Fruit fly (Drosophila melanogaster) whole organism, embryonic: ENCODE results near the gene CG15429.

Experiments
- Bgb ChIP-seq: fragments of 200-800 bp; sonication (Bioruptor generic); IDR thresholded peaks from 2 replicates; pipeline ENCODE4 v1.3.6; 2022; ENCODE audit warnings: missing biosample characterization, missing genetic modification characterization; ENCODE audit not compliant: partially characterized antibody
- CG10321 ChIP-seq: fragments of 200-800 bp; sonication (Bioruptor generic); IDR thresholded peaks from 2 replicates; pipeline ENCODE4 v1.3.6; 2022; ENCODE audit warnings: missing biosample characterization, missing genetic modification characterization
- CG10543 ChIP-seq: fragments of 200-800 bp; sonication (Bioruptor generic); optimal IDR thresholded peaks from 3 replicates; lab custom pipeline; 2017; ENCODE audit warnings: missing biosample characterization, mild to moderate bottlenecking, missing genetic modification characterization, moderate library complexity
- CG11398 ChIP-seq: fragments of 200-800 bp; sonication (Bioruptor generic); optimal IDR thresholded peaks from 2 replicates; lab custom pipeline; 2016; ENCODE audit warnings: missing biosample characterization, missing genetic modification characterization
- CG11504 ChIP-seq: fragments of 200-800 bp; sonication (Bioruptor generic); optimal IDR thresholded peaks from 3 replicates; lab custom pipeline; 2019; ENCODE audit warnings: missing biosample characterization, mild to moderate bottlenecking, missing genetic modification characterization, moderate library complexity
- CG11560 ChIP-seq: fragments of 200-800 bp; sonication (Bioruptor generic); IDR thresholded peaks from 3 replicates; pipeline ENCODE4 v1.3.6; 2022; ENCODE audit warnings: missing biosample characterization, missing genetic modification characterization
- CG12769 ChIP-seq: fragments of 200-800 bp; sonication (Bioruptor generic); optimal IDR thresholded peaks from 2 replicates; lab custom pipeline; 2019; ENCODE audit warnings: missing biosample characterization, mild to moderate bottlenecking, missing genetic modification characterization, moderate library complexity
- CG14965 ChIP-seq: fragments of 200-800 bp; sonication (Bioruptor generic); optimal IDR thresholded peaks from 2 replicates; lab custom pipeline; 2016; ENCODE audit warnings: missing biosample characterization, missing genetic modification characterization, borderline replicate concordance
- CG16779 ChIP-seq: fragments of 200-800 bp; sonication (Bioruptor generic); IDR thresholded peaks from 2 replicates; pipeline ENCODE4 v1.3.6; 2022; ENCODE audit warnings: missing biosample characterization, missing genetic modification characterization
- CG18262 ChIP-seq: fragments of 200-800 bp; optimal IDR thresholded peaks from 3 replicates; lab custom pipeline; 2019; ENCODE audit warnings: missing biosample characterization, mild to moderate bottlenecking, missing genetic modification characterization, moderate library complexity
- CG1832 ChIP-seq: fragments of 200-800 bp; sonication (Bioruptor generic); optimal IDR thresholded peaks from 2 replicates; lab custom pipeline; 2017; ENCODE audit warnings: missing biosample characterization, mild to moderate bottlenecking, missing genetic modification characterization, inconsistent platforms
- CG2199 ChIP-seq: fragments of 200-800 bp; sonication (Bioruptor generic); IDR thresholded peaks from 3 replicates; pipeline ENCODE4 v1.3.6; 2022; ENCODE audit warnings: missing biosample characterization, missing genetic modification characterization
- CG3163 ChIP-seq: fragments of 200-800 bp; sonication (Bioruptor generic); optimal IDR thresholded peaks from 3 replicates; lab custom pipeline; 2016; ENCODE audit warnings: missing biosample characterization, missing genetic modification characterization
- CG32532 ChIP-seq: fragments of 200-800 bp; sonication (Bioruptor generic); IDR thresholded peaks from 2 replicates; pipeline ENCODE4 v1.3.6; 2022; ENCODE audit warnings: missing biosample characterization, missing genetic modification characterization
- CG3407 ChIP-seq: fragments of 200-800 bp; sonication (Bioruptor generic); optimal IDR thresholded peaks from 2 replicates; lab custom pipeline; 2018; ENCODE audit warnings: missing biosample characterization, mild to moderate bottlenecking, missing genetic modification characterization
- CG4328 ChIP-seq: fragments of 200-800 bp; sonication (Bioruptor generic); optimal IDR thresholded peaks from 3 replicates; lab custom pipeline; 2017; ENCODE audit warnings: missing biosample characterization, missing genetic modification reagents, missing genetic modification characterization
- CG4424 ChIP-seq: fragments of 200-800 bp; sonication (Bioruptor generic); optimal IDR thresholded peaks from 3 replicates; lab custom pipeline; 2016; ENCODE audit warnings: missing biosample characterization, missing genetic modification characterization
- CG4854 ChIP-seq: fragments of 200-800 bp; sonication (Bioruptor generic); optimal IDR thresholded peaks from 2 replicates; lab custom pipeline; 2016; ENCODE audit warnings: missing biosample characterization, missing genetic modification characterization, inconsistent platforms
- CG5180 ChIP-seq: fragments of 200-800 bp; sonication (Bioruptor generic); optimal IDR thresholded peaks from 3 replicates; lab custom pipeline; 2017; ENCODE audit warnings: missing biosample characterization, missing genetic modification characterization, mild to moderate bottlenecking, moderate library complexity, missing genetic modification reagents
- CG6683 ChIP-seq: fragments of 200-800 bp; sonication (Bioruptor generic); optimal IDR thresholded peaks from 2 replicates; lab custom pipeline; 2017; ENCODE audit warnings: missing biosample characterization, mild to moderate bottlenecking, missing genetic modification characterization, missing genetic modification reagents
- CG7372 ChIP-seq: fragments of 200-800 bp; sonication (Bioruptor generic); IDR thresholded peaks from 2 replicates; pipeline ENCODE4 v1.3.6; 2022; ENCODE audit warnings: missing biosample characterization, missing genetic modification characterization
- CG7963 ChIP-seq: fragments of 200-800 bp; sonication (Bioruptor generic); IDR thresholded peaks from 3 replicates; pipeline ENCODE4 v1.3.6; 2022; ENCODE audit warnings: missing biosample characterization, missing genetic modification characterization; ENCODE audit not compliant: partially characterized antibody
- CG8478 ChIP-seq: fragments of >200 bp; optimal IDR thresholded peaks from 2 replicates; lab custom pipeline; 2018
- CG9932 ChIP-seq: fragments of 200-800 bp; sonication (Bioruptor generic); IDR thresholded peaks from 2 replicates; pipeline ENCODE4 v1.3.6; 2022; ENCODE audit warnings: missing biosample characterization, missing genetic modification characterization
- Dek ChIP-seq: fragments of 200-800 bp; sonication (Bioruptor generic); optimal IDR thresholded peaks from 3 replicates; lab custom pipeline; 2019; ENCODE audit warnings: missing biosample characterization, mild to moderate bottlenecking, missing genetic modification characterization, moderate library complexity
- Eip74EF ChIP-seq, 2 experiments: fragments of 200-800 bp in 1 of 2; fragments of >200 bp in 1 of 2; sonication (Bioruptor generic) in 1 of 2; optimal IDR thresholded peaks; 2 replicates each; lab custom pipeline; 2017 to 2019; ENCODE audit warnings: missing biosample characterization in 2 of 2, missing genetic modification characterization in 2 of 2, mild to moderate bottlenecking in 1 of 2, moderate library complexity in 1 of 2
- Ets65A ChIP-seq: fragments of 200-800 bp; sonication (Bioruptor generic); peaks from one replicate; lab custom pipeline; 2016; ENCODE audit warnings: missing biosample characterization, missing genetic modification characterization
- Ets97D ChIP-seq: fragments of 200-800 bp; sonication (Bioruptor generic); optimal IDR thresholded peaks from 3 replicates; lab custom pipeline; 2016; ENCODE audit warnings: missing biosample characterization, missing genetic modification characterization
- Fer3 ChIP-seq: fragments of 200-800 bp; sonication (Bioruptor generic); optimal IDR thresholded peaks from 2 replicates; lab custom pipeline; 2018; ENCODE audit warnings: missing biosample characterization, mild to moderate bottlenecking, missing genetic modification characterization, moderate library complexity
- H2.0 ChIP-seq: fragments of 200-800 bp; sonication (Bioruptor generic); IDR thresholded peaks from 2 replicates; pipeline ENCODE4 v1.3.6; 2022; ENCODE audit warnings: missing biosample characterization, missing genetic modification characterization
- Hr78 ChIP-seq, 2 experiments: fragments of 200-800 bp in 1 of 2; fragments of >200 bp in 1 of 2; sonication (Bioruptor generic) in 1 of 2; optimal IDR thresholded peaks; 2 replicates each; lab custom pipeline; 2017 to 2019; ENCODE audit warnings: missing biosample characterization in 2 of 2, missing genetic modification characterization in 2 of 2, mild to moderate bottlenecking in 1 of 2, moderate library complexity in 1 of 2
- Nf-YC ChIP-seq: fragments of 200-800 bp; optimal IDR thresholded peaks from 3 replicates; lab custom pipeline; 2019; ENCODE audit warnings: missing biosample characterization, mild to moderate bottlenecking, missing genetic modification characterization, moderate library complexity
- Pdp1 ChIP-seq, 2 experiments: fragments of 200-800 bp; sonication (Bioruptor generic); optimal IDR thresholded peaks; 3 replicates each; lab custom pipeline; 2016; ENCODE audit warnings: missing biosample characterization in 2 of 2, missing genetic modification characterization in 2 of 2, mild to moderate bottlenecking in 1 of 2, moderate library complexity in 1 of 2
- Spps ChIP-seq: fragments of 200-800 bp; sonication (Bioruptor generic); optimal IDR thresholded peaks from 2 replicates; lab custom pipeline; 2018; ENCODE audit warnings: missing biosample characterization, mild to moderate bottlenecking, missing genetic modification characterization
- Taf1 ChIP-seq: fragments of 200-800 bp; sonication (Bioruptor generic); IDR thresholded peaks from 2 replicates; pipeline ENCODE4 v1.3.6; 2022; ENCODE audit warnings: missing biosample characterization, missing genetic modification characterization
- az2 ChIP-seq: fragments of 200-800 bp; sonication (Bioruptor generic); optimal IDR thresholded peaks from 3 replicates; lab custom pipeline; 2016; ENCODE audit warnings: missing biosample characterization, missing genetic modification characterization
- corto ChIP-seq: fragments of 200-800 bp; sonication (Bioruptor generic); optimal IDR thresholded peaks from 2 replicates; lab custom pipeline; 2016; ENCODE audit warnings: missing biosample characterization, mild to moderate bottlenecking, missing genetic modification characterization, moderate library complexity
- da ChIP-seq: fragments of 200-800 bp; sonication (Bioruptor generic); optimal IDR thresholded peaks from 2 replicates; lab custom pipeline; 2016; ENCODE audit warnings: missing biosample characterization, missing genetic modification characterization
- dmrt99B ChIP-seq: fragments of 200-800 bp; sonication (Bioruptor generic); optimal IDR thresholded peaks from 2 replicates; lab custom pipeline; 2018; ENCODE audit warnings: missing biosample characterization, mild to moderate bottlenecking, missing genetic modification characterization, moderate library complexity
- fd3F ChIP-seq: fragments of 200-800 bp; sonication (Bioruptor generic); optimal IDR thresholded peaks from 2 replicates; lab custom pipeline; 2018; ENCODE audit warnings: missing biosample characterization, mild to moderate bottlenecking, missing genetic modification characterization, moderate library complexity
- gsb-n ChIP-seq: fragments of 200-800 bp; sonication (Bioruptor generic); optimal IDR thresholded peaks from 3 replicates; lab custom pipeline; 2018; ENCODE audit warnings: missing biosample characterization, mild to moderate bottlenecking, missing genetic modification characterization
- gt ChIP-seq: fragments of 200-800 bp; sonication (Bioruptor generic); IDR thresholded peaks from 2 replicates; pipeline ENCODE4 v1.3.6; 2022; ENCODE audit warnings: missing biosample characterization, missing genetic modification characterization
- kah ChIP-seq: fragments of 200-800 bp; sonication (Bioruptor generic); optimal IDR thresholded peaks from 2 replicates; lab custom pipeline; 2018; ENCODE audit warnings: missing biosample characterization, mild to moderate bottlenecking, missing genetic modification characterization
- lab ChIP-seq: fragments of 200-800 bp; sonication (Bioruptor generic); optimal IDR thresholded peaks from 3 replicates; lab custom pipeline; 2017; ENCODE audit warnings: missing biosample characterization, missing genetic modification characterization, mild to moderate bottlenecking, moderate library complexity, missing genetic modification reagents
- odd ChIP-seq: fragments of 200-800 bp; sonication (Bioruptor generic); optimal IDR thresholded peaks from 2 replicates; lab custom pipeline; 2017; ENCODE audit warnings: missing biosample characterization, mild to moderate bottlenecking, missing genetic modification characterization
- pho ChIP-seq: fragments of 200-800 bp; sonication (Bioruptor generic); optimal IDR thresholded peaks from 2 replicates; lab custom pipeline; 2016; ENCODE audit warnings: missing biosample characterization, missing genetic modification characterization
- sna ChIP-seq: fragments of 200-800 bp; sonication (Bioruptor generic); IDR thresholded peaks from 2 replicates; pipeline ENCODE4 v1.3.6; 2022; ENCODE audit warnings: missing biosample characterization, missing genetic modification characterization; ENCODE audit not compliant: partially characterized antibody
- ssp ChIP-seq: fragments of 200-800 bp; sonication (Bioruptor generic); IDR thresholded peaks from 2 replicates; pipeline ENCODE4 v1.3.6; 2022; ENCODE audit warnings: missing biosample characterization, missing genetic modification characterization
- tap ChIP-seq: fragments of 200-800 bp; optimal IDR thresholded peaks from 3 replicates; lab custom pipeline; 2019; ENCODE audit warnings: missing biosample characterization, mild to moderate bottlenecking, missing genetic modification characterization, moderate library complexity
- usp ChIP-seq: fragments of >200 bp; optimal IDR thresholded peaks from 2 replicates; lab custom pipeline; 2017; ENCODE audit warnings: missing biosample characterization, missing genetic modification characterization

The CG15429 gene

DNA sequence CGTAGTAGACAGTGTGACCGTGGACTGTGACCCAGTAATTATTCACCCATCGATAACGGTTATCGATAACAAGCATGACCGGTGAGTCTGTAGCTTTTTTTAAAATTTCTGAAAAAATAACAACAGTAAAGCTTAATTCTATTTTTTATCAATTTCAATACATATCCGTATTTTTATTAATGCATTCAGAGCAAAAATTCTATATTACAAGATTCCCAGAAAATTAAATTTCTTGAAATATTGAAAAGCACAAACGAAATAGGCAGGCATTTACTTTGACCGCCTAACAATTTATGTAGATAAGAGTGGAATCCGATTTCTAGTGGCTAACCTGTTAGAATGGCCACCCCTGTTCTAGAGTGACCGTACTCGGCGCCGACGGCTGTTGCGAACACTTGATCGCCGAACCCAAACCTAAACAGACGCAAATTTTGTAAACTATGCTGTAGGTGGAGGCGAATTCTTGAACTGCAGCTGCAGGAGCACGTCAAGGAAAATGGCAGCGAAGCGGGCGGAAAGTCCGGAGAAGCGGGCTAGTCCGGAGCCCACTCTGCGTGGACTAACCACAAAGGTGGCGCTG, 41.2 kb downstream of the CG15429 start, which contains the start of gene CG3652 (continued):
- TF ChIP-seq Fer3 (tag; lab: Kevin White, UChicago) = no peak
- TF ChIP-seq Ets97D (GFP tag; lab: Kevin White, UChicago) = peak; percentile 58
- peak; percentile 37 for TF ChIP-seq pho (GFP tag; lab: Kevin White, UChicago)
- TF ChIP-seq CG18262 (tag; lab: Kevin White, UChicago) = no peak
- TF ChIP-seq tap = no peak
- peak; percentile 30; the same call in 1 of the 2 replicates for TF ChIP-seq CG9932
- no peak for TF ChIP-seq gsb-n (tag; lab: Kevin White, UChicago)
- TF ChIP-seq CG3163 (GFP tag; lab: Kevin White, UChicago) = no peak
- TF ChIP-seq Hr78 (GFP tag; optimal IDR thresholded peaks at IDR 0.05; lab: Kevin White, UChicago) = no peak
- TF ChIP-seq kah = no peak
- TF ChIP-seq CG11398 (GFP tag; lab: Kevin White, UChicago) = no peak
- TF ChIP-seq gt (GFP tag; lab: Robert Waterston, UW) = no peak
- TF ChIP-seq dmrt99B (tag; lab: Kevin White, UChicago) = no peak
- no peak for TF ChIP-seq lab
- no peak for TF ChIP-seq CG1832
- no peak for TF ChIP-seq Eip74EF (GFP tag; optimal IDR thresholded peaks at IDR 0.05; lab: Kevin White, UChicago)
- TF ChIP-seq ssp (GFP tag; lab: Robert Waterston, UW) = no peak
- TF ChIP-seq CG5180 (GFP tag; lab: Kevin White, UChicago) = no peak
- TF ChIP-seq CG8478 (lab: Kevin White, UChicago) = no peak
- no peak for TF ChIP-seq odd (GFP tag; lab: Kevin White, UChicago)
- no peak for TF ChIP-seq CG11504 (tag; lab: Kevin White, UChicago)
- no peak for TF ChIP-seq Spps (tag; lab: Kevin White, UChicago)
- TF ChIP-seq Pdp1 (GFP tag; optimal IDR thresholded peaks at IDR 0.05; lab: Kevin White, UChicago) = peak in 1 of 2 experiments; percentile 25
- no peak for TF ChIP-seq CG12769 (tag; lab: Kevin White, UChicago)
- no peak for TF ChIP-seq CG11560
- no peak for TF ChIP-seq H2.0
- TF ChIP-seq Ets65A = peak; percentile 43
- TF ChIP-seq da (GFP tag; lab: Kevin White, UChicago) = no peak
- no peak for TF ChIP-seq Taf1 (GFP tag; lab: Robert Waterston, UW)
- TF ChIP-seq CG4854 (GFP tag; lab: Kevin White, UChicago) = no peak
- TF ChIP-seq CG4328 (GFP tag; lab: Kevin White, UChicago) = no peak
- peak; percentile 29; the same call in 1 of the 2 replicates for TF ChIP-seq Bgb (GFP tag; lab: Robert Waterston, UW)
- no peak for TF ChIP-seq CG16779
- TF ChIP-seq CG2199 (GFP tag; lab: Robert Waterston, UW) = no peak
- TF ChIP-seq Dek = no peak
- TF ChIP-seq corto = no peak
- TF ChIP-seq CG10321 (GFP tag; lab: Robert Waterston, UW) = no peak
- 0 out of 2 replicates have a peak, but pooled peaks have one; percentile 13 for TF ChIP-seq CG32532
- TF ChIP-seq fd3F = no peak
- TF ChIP-seq CG7372 = no peak
- no peak for TF ChIP-seq CG4424 (GFP tag; lab: Kevin White, UChicago)
- TF ChIP-seq CG14965 (GFP tag; lab: Kevin White, UChicago) = no peak
- no peak for TF ChIP-seq CG10543
- no peak for TF ChIP-seq CG6683 (GFP tag; lab: Kevin White, UChicago)
- TF ChIP-seq CG3407 (GFP tag; lab: Kevin White, UChicago) = no peak
- TF ChIP-seq usp = no peak
- TF ChIP-seq CG7963 (GFP tag; lab: Robert Waterston, UW) = no peak
- peak; percentile 18; the same call in 1 of the 2 replicates for TF ChIP-seq sna (GFP tag; lab: Robert Waterston, UW)
- TF ChIP-seq Nf-YC (tag; lab: Kevin White, UChicago) = no peak
- TF ChIP-seq az2 (GFP tag; lab: Kevin White, UChicago) = no peak
